Worm (Caenorhabditis elegans) whole organism, mixed stage, embryonic: ENCODE results near the gene srd-32.

Source experiments
- M03D4.4 ChIP-seq: sonication (generic microtip); optimal IDR thresholded peaks from 2 replicates; lab custom pipeline; 2017; ENCODE audit warnings: mild to moderate bottlenecking, missing genetic modification characterization, missing compliant biosample characterization
- bed-3 ChIP-seq: fragments of 200-800 bp; sonication (Bioruptor generic); optimal IDR thresholded peaks from 3 replicates; lab custom pipeline; 2018; ENCODE audit warnings: mild to moderate bottlenecking, missing genetic modification characterization, moderate library complexity, missing compliant biosample characterization
- blmp-1 ChIP-seq: fragments of 150-350 bp; optimal IDR thresholded peaks from 2 replicates; lab custom pipeline; 2014; ENCODE audit warnings: missing biosample characterization, missing genetic modification characterization
- ceh-39 ChIP-seq: fragments of 150-350 bp; optimal IDR thresholded peaks from 2 replicates; lab custom pipeline; 2014; ENCODE audit warnings: missing biosample characterization, missing genetic modification characterization
- ceh-43 ChIP-seq: fragments of 200-800 bp; sonication (Bioruptor generic); optimal IDR thresholded peaks from 2 replicates; lab custom pipeline; 2018; ENCODE audit warnings: mild to moderate bottlenecking, missing genetic modification characterization, moderate library complexity, missing compliant biosample characterization
- ceh-83 ChIP-seq: fragments of 200-800 bp; sonication (Bioruptor generic); optimal IDR thresholded peaks from 2 replicates; lab custom pipeline; 2018; ENCODE audit warnings: mild to moderate bottlenecking, missing genetic modification characterization, missing compliant biosample characterization
- ces-1 ChIP-seq: fragments of 150-350 bp; optimal IDR thresholded peaks from 2 replicates; lab custom pipeline; 2014; ENCODE audit warnings: missing biosample characterization, missing genetic modification reagents, missing genetic modification characterization
- cnd-1 ChIP-seq: fragments of 200-800 bp; sonication (Bioruptor generic); optimal IDR thresholded peaks from 2 replicates; lab custom pipeline; 2018; ENCODE audit warnings: mild to moderate bottlenecking, missing genetic modification characterization, missing compliant biosample characterization
- drap-1 ChIP-seq: fragments of 200-800 bp; sonication (Bioruptor generic); optimal IDR thresholded peaks from 3 replicates; lab custom pipeline; 2018; ENCODE audit warnings: mild to moderate bottlenecking, missing genetic modification characterization, missing compliant biosample characterization
- elt-1 ChIP-seq: sonication (generic microtip); optimal IDR thresholded peaks from 2 replicates; lab custom pipeline; 2017; ENCODE audit warnings: missing genetic modification characterization, mild to moderate bottlenecking, missing compliant biosample characterization, antibody characterized with exemption, moderate library complexity, borderline replicate concordance; ENCODE audit not compliant: insufficient read depth
- elt-3 ChIP-seq: fragments of 150-350 bp; optimal IDR thresholded peaks from 2 replicates; lab custom pipeline; 2014; ENCODE audit warnings: missing biosample characterization, missing genetic modification characterization
- flh-1 ChIP-seq: fragments of 200-800 bp; sonication (Bioruptor generic); optimal IDR thresholded peaks from 2 replicates; lab custom pipeline; 2018; ENCODE audit warnings: mild to moderate bottlenecking, missing genetic modification characterization, moderate library complexity, missing compliant biosample characterization
- ham-2 ChIP-seq: fragments of 200-800 bp; sonication (Bioruptor generic); optimal IDR thresholded peaks from 2 replicates; lab custom pipeline; 2018; ENCODE audit warnings: mild to moderate bottlenecking, missing genetic modification characterization, missing compliant biosample characterization
- hlh-1 ChIP-seq: fragments of 150-350 bp; optimal IDR thresholded peaks from 2 replicates; lab custom pipeline; 2014; ENCODE audit warnings: missing biosample characterization, missing genetic modification reagents, missing genetic modification characterization
- lin-13 ChIP-seq: fragments of 150-350 bp; optimal IDR thresholded peaks from 2 replicates; lab custom pipeline; 2014; ENCODE audit warnings: missing biosample characterization, missing genetic modification characterization
- lin-32 ChIP-seq: fragments of 200-800 bp; sonication (Bioruptor generic); optimal IDR thresholded peaks from 2 replicates; lab custom pipeline; 2018; ENCODE audit warnings: mild to moderate bottlenecking, missing genetic modification characterization, missing compliant biosample characterization
- lsy-2 ChIP-seq: fragments of 150-350 bp; optimal IDR thresholded peaks from 2 replicates; lab custom pipeline; 2014; ENCODE audit warnings: missing biosample characterization, missing genetic modification characterization
- mab-5 ChIP-seq: fragments of 150-350 bp; optimal IDR thresholded peaks from 2 replicates; lab custom pipeline; 2014; ENCODE audit warnings: missing biosample characterization, missing genetic modification characterization
- mep-1 ChIP-seq: fragments of 150-350 bp; optimal IDR thresholded peaks from 2 replicates; lab custom pipeline; 2017; ENCODE audit warnings: missing biosample characterization, missing genetic modification reagents, missing genetic modification characterization, inconsistent platforms
- mls-2 ChIP-seq: sonication (generic microtip); optimal IDR thresholded peaks from 2 replicates; lab custom pipeline; 2016; ENCODE audit warnings: mild to moderate bottlenecking, missing genetic modification characterization, moderate library complexity, missing compliant biosample characterization
- nhr-12 ChIP-seq: fragments of 150-350 bp; optimal IDR thresholded peaks from 2 replicates; lab custom pipeline; 2014; ENCODE audit warnings: missing biosample characterization, missing genetic modification characterization
- nhr-2 ChIP-seq: fragments of 150-350 bp; optimal IDR thresholded peaks from 2 replicates; lab custom pipeline; 2014; ENCODE audit warnings: missing biosample characterization, missing genetic modification characterization
- nhr-237 ChIP-seq: fragments of 150-350 bp; optimal IDR thresholded peaks from 2 replicates; lab custom pipeline; 2014; ENCODE audit warnings: missing biosample characterization, missing genetic modification characterization
- nhr-28 ChIP-seq: fragments of 150-350 bp; optimal IDR thresholded peaks from 2 replicates; lab custom pipeline; 2014; ENCODE audit warnings: missing biosample characterization, missing genetic modification characterization
- nhr-76 ChIP-seq: sonication (generic microtip); optimal IDR thresholded peaks from 2 replicates; lab custom pipeline; 2017; ENCODE audit warnings: missing biosample characterization, missing genetic modification characterization
- pha-4 ChIP-seq: fragments of 150-350 bp; optimal IDR thresholded peaks from 2 replicates; lab custom pipeline; 2018; ENCODE audit warnings: missing biosample characterization, missing genetic modification reagents, missing genetic modification characterization
- sem-2 ChIP-seq: fragments of 200-800 bp; sonication (Bioruptor generic); optimal IDR thresholded peaks from 2 replicates; lab custom pipeline; 2018; ENCODE audit warnings: mild to moderate bottlenecking, missing genetic modification characterization, missing compliant biosample characterization
- snpc-4 ChIP-seq: fragments of 150-350 bp; optimal IDR thresholded peaks from 2 replicates; lab custom pipeline; 2014; ENCODE audit warnings: missing biosample characterization, missing genetic modification characterization
- sptf-1 ChIP-seq: sonication (generic microtip); optimal IDR thresholded peaks from 2 replicates; lab custom pipeline; 2017; ENCODE audit warnings: mild to moderate bottlenecking, missing genetic modification characterization, moderate library complexity, missing compliant biosample characterization
- tbx-8 ChIP-seq: fragments of 200-800 bp; sonication (Bioruptor generic); optimal IDR thresholded peaks from 2 replicates; lab custom pipeline; 2018; ENCODE audit warnings: mild to moderate bottlenecking, missing genetic modification characterization, moderate library complexity, missing compliant biosample characterization
- unc-120 ChIP-seq: sonication (generic microtip); optimal IDR thresholded peaks from 2 replicates; lab custom pipeline; 2017; ENCODE audit warnings: missing genetic modification characterization, missing compliant biosample characterization; ENCODE audit not compliant: poor library complexity, severe bottlenecking
- unc-39 ChIP-seq: fragments of 150-350 bp; optimal IDR thresholded peaks from 2 replicates; lab custom pipeline; 2014; ENCODE audit warnings: missing biosample characterization, missing genetic modification characterization
- unc-62 ChIP-seq: fragments of 150-350 bp; optimal IDR thresholded peaks from 2 replicates; lab custom pipeline; 2014; ENCODE audit warnings: missing biosample characterization, missing genetic modification reagents, missing genetic modification characterization
- zip-8 ChIP-seq: fragments of 150-350 bp; optimal IDR thresholded peaks from 2 replicates; lab custom pipeline; 2014; ENCODE audit warnings: missing biosample characterization, missing genetic modification characterization
- ztf-11 ChIP-seq: fragments of 150-350 bp; optimal IDR thresholded peaks from 2 replicates; lab custom pipeline; 2014; ENCODE audit warnings: missing biosample characterization, missing genetic modification characterization

The srd-32 gene

ce11 chrV:4851969-4852368, 13.5 kb upstream of the srd-32 start:
- no peak for TF ChIP-seq snpc-4 (tag; lab: Kevin White, UChicago)
- no peak for TF ChIP-seq nhr-237 (tag; lab: Kevin White, UChicago)
- TF ChIP-seq tbx-8 (GFP tag; lab: Kevin White, UChicago) = no peak
- TF ChIP-seq mab-5 = no peak
- TF ChIP-seq mep-1 (tag; lab: Kevin White, UChicago) = no peak
- TF ChIP-seq nhr-28 (tag; lab: Kevin White, UChicago) = no peak
- TF ChIP-seq ztf-11 (tag; lab: Kevin White, UChicago) = no peak
- no peak for TF ChIP-seq sem-2 (GFP tag; lab: Kevin White, UChicago)
- TF ChIP-seq unc-62 (GFP tag; lab: Kevin White, UChicago) = no peak
- no peak for TF ChIP-seq ceh-83 (GFP tag; lab: Kevin White, UChicago)
- TF ChIP-seq lin-13 (tag; lab: Kevin White, UChicago) = no peak
- TF ChIP-seq, all 35 proteins: peak for 0

DNA sequence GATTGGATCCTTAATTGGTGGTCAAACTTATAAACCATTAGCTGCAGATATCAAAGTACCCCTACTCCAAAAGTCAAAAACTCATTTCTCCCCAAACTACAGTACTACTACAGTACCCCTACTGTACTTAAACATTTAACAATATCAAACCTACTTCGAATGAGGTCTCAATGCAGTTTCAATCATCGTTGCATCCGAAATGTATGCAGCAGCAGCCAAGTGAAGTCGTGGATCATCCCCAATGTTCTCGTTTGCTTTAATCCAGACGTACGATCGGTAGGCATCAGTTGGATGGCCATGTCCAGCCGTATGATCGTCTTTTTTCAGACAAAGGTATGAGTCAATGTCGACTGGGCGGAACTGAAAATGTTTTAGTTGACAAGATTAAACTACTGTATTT, 7.9 kb upstream of the srd-32 start:
- no peak for TF ChIP-seq nhr-12 (tag; lab: Kevin White, UChicago)
- TF ChIP-seq sptf-1 (tag; lab: Kevin White, UChicago) = no peak
- no peak for TF ChIP-seq tbx-8 (GFP tag; lab: Kevin White, UChicago)
- TF ChIP-seq sem-2 (GFP tag; lab: Kevin White, UChicago) = no peak
- no peak for TF ChIP-seq nhr-237 (tag; lab: Kevin White, UChicago)
- TF ChIP-seq lin-13 (tag; lab: Kevin White, UChicago) = no peak
- TF ChIP-seq mab-5 = no peak
- no peak for TF ChIP-seq ceh-39
- no peak for TF ChIP-seq lsy-2 (tag; lab: Kevin White, UChicago)
- no peak for TF ChIP-seq mep-1 (tag; lab: Kevin White, UChicago)
- TF ChIP-seq nhr-28 (tag; lab: Kevin White, UChicago) = no peak
- no peak for TF ChIP-seq hlh-1 (tag; lab: Kevin White, UChicago)
- TF ChIP-seq pha-4 = no peak
- no peak for TF ChIP-seq lin-32 (GFP tag; lab: Kevin White, UChicago)
- no peak for TF ChIP-seq ham-2 (GFP tag; lab: Kevin White, UChicago)
- TF ChIP-seq unc-62 (GFP tag; lab: Kevin White, UChicago) = no peak

ce11 chrV:4860525-4860924, 4.9 kb upstream of the srd-32 start:
- TF ChIP-seq zip-8 (tag; lab: Kevin White, UChicago) = no peak
- TF ChIP-seq tbx-8 (GFP tag; lab: Kevin White, UChicago) = no peak
- no peak for TF ChIP-seq ceh-43 (GFP tag; lab: Kevin White, UChicago)
- no peak for TF ChIP-seq nhr-2
- TF ChIP-seq unc-120 = peak; percentile 20
- TF ChIP-seq nhr-76 = no peak
- no peak for TF ChIP-seq lin-13 (tag; lab: Kevin White, UChicago)
- TF ChIP-seq mep-1 (tag; lab: Kevin White, UChicago) = peak; percentile 13
- no peak for TF ChIP-seq blmp-1 (tag; lab: Kevin White, UChicago)
- no peak for TF ChIP-seq unc-39 (tag; lab: Kevin White, UChicago)
- TF ChIP-seq M03D4.4 (tag; lab: Kevin White, UChicago) = no peak
- no peak for TF ChIP-seq ham-2 (GFP tag; lab: Kevin White, UChicago)
- no peak for TF ChIP-seq bed-3 (GFP tag; lab: Kevin White, UChicago)
- no peak for TF ChIP-seq ceh-83 (GFP tag; lab: Kevin White, UChicago)
- TF ChIP-seq ces-1 (GFP tag; lab: Kevin White, UChicago) = peak; percentile 39
- no peak for TF ChIP-seq lin-32 (GFP tag; lab: Kevin White, UChicago)
- TF ChIP-seq drap-1 = no peak
- no peak for TF ChIP-seq hlh-1 (tag; lab: Kevin White, UChicago)
- no peak for TF ChIP-seq pha-4
- TF ChIP-seq elt-3 (tag; lab: Kevin White, UChicago) = no peak
- no peak for TF ChIP-seq lsy-2 (tag; lab: Kevin White, UChicago)
- TF ChIP-seq sptf-1 (tag; lab: Kevin White, UChicago) = peak; percentile 12
- no peak for TF ChIP-seq sem-2 (GFP tag; lab: Kevin White, UChicago)
- no peak for TF ChIP-seq flh-1 (GFP tag; lab: Kevin White, UChicago)
- no peak for TF ChIP-seq nhr-12 (tag; lab: Kevin White, UChicago)
- no peak for TF ChIP-seq ztf-11 (tag; lab: Kevin White, UChicago)
- TF ChIP-seq mls-2 (tag; lab: Kevin White, UChicago) = no peak
- no peak for TF ChIP-seq nhr-237 (tag; lab: Kevin White, UChicago)
- no peak for TF ChIP-seq elt-1 (tag; lab: Kevin White, UChicago)
- peak; percentile 37 for TF ChIP-seq unc-62 (GFP tag; lab: Kevin White, UChicago)
- no peak for TF ChIP-seq cnd-1 (tag; lab: Kevin White, UChicago)
- no peak for TF ChIP-seq nhr-28 (tag; lab: Kevin White, UChicago)
- TF ChIP-seq ceh-39 = no peak
- TF ChIP-seq snpc-4 (tag; lab: Kevin White, UChicago) = no peak
- no peak for TF ChIP-seq mab-5
